Fruit fly (Drosophila melanogaster) Kc167 (cell line): ENCODE results near the gene CG31792.

Source experiments
- h ChIP-seq: fragments of >200 bp; optimal IDR thresholded peaks from 3 replicates; lab custom pipeline; 2018; ENCODE audit warnings: missing external identifiers
- insv ChIP-seq: fragments of >200 bp; optimal IDR thresholded peaks from 3 replicates; lab custom pipeline; 2018; ENCODE audit warnings: missing external identifiers

- no peak for TF ChIP-seq h (lab: Kevin White, UChicago)
- no peak for TF ChIP-seq insv
These were observed 24.9 kb downstream of the CG31792 start, which contains the start of gene CG15172 for dm6 chr2L:19022221-19022516.
